Fruit fly (Drosophila melanogaster): ENCODE measurements around the gene mRpL1.

DNA sequence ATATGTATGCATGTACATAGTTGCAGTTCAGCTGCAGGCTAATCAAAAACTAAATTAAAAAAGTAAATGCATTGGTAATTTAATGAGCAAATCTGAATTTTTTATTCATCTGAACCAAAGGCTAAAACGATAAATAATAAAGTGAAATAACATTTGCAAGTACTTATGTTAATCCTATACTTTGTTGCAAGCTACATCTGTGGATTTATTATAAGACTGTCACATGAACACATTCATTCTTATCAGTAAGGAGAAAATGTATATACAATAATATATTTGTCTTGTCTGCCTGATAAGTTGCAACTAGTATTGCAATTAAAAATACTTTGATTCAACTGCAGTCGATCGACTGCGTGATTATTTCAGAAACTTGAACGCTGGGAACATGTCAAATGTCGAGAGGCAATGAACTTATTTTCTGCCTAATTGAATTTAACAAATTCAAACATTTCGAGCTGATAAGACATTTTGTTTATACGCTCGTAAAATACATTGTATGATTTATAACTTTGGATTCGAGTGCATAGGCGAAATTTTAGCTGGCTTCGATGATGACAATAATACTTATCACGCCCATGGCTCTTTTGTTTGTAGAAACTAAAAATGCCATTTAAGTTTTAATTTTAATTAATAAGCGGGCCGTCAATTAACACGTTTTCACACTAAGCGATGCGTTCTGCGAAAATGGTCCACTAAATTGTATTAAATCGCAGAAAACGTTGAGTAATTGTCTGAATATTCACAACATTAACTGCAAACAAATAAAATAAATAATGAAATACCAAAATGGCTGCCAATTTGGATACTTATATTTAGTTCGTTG lies 26.9 kb downstream of the mRpL1 start:
- TF ChIP-seq Eip78C (GFP tag) (no peak), lz (GFP tag; optimal IDR thresholded peaks at IDR 0.05) (no peak), spab (GFP tag; optimal IDR thresholded peaks at IDR 0.05) (no peak), CG9139 (GFP tag; optimal IDR thresholded peaks at IDR 0.05) (no peak), Eip93F (GFP tag; optimal IDR thresholded peaks at IDR 0.05) (no peak), CG4318 (GFP tag; optimal IDR thresholded peaks at IDR 0.05) (no peak), Ets21C (GFP tag; optimal IDR thresholded peaks at IDR 0.05) (no peak), CG11902 (GFP tag; optimal IDR thresholded peaks at IDR 0.05) (no peak), fd85E (GFP tag; optimal IDR thresholded peaks at IDR 0.05) (no peak), CG6854 (GFP tag; optimal IDR thresholded peaks at IDR 0.05) (no peak)
